Fruit fly (Drosophila melanogaster): ENCODE results near the gene Reps.
A peak's percentile ranks its signal among the peaks of the same experiment; 100 is the strongest.

The Reps gene

DNA sequence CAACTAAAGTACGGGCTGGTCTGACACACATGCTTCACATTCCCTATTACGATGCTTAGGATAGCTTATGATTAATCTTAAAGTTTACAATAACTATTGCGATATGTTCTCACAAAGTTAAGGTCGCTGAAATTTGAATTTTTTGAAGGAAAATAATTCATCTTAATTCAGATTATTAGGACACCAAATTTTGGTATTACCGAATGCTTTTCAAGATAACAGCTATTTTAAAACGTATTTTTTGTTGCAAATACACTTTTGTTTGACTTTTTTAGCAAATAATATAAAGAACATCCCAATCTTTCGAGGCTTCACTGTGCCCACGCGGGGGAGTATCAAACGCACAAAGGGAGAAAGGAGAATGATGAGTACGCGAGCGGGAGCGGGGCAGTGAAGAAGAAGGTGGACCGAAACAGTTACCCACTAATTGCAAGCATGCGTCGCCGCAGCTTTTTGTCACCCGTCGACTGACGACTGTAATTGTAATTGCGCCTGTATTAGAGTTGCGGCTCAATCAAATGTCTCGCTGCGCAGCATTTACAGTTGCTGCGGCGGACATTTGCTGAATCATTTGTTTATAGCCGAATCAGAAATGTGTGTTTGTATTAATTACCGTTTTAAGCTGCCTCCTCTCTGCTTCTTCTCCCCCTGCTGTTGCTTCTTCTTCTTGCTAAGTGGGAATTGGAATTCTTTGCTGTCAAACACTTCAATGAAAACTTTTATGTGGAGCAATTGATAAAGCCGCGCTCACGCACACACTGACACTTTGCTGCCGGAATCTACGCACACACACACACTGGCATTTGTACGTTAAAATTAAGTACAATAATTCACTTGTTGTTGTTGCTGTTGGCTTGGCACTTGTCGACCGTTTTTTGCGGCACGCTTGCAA lies 40.3 kb downstream of the Reps start (continued):
- TF ChIP-seq emc (GFP tag; optimal IDR thresholded peaks at IDR 0.05): no peak
- TF ChIP-seq Nf-YA (GFP tag; IDR thresholded peaks at IDR 0.05): no peak
- no peak for TF ChIP-seq CG18262 (tag; optimal IDR thresholded peaks at IDR 0.05)
- TF ChIP-seq Sry-β (GFP tag; optimal IDR thresholded peaks at IDR 0.05): no peak
- TF ChIP-seq slou (GFP tag; optimal IDR thresholded peaks at IDR 0.05): no peak
- TF ChIP-seq lola (GFP tag; optimal IDR thresholded peaks at IDR 0.05): no peak
- no peak for TF ChIP-seq CG7357 (GFP tag; IDR thresholded peaks at IDR 0.05)
- TF ChIP-seq CG1832 (GFP tag; optimal IDR thresholded peaks at IDR 0.05): no peak
- TF ChIP-seq HLH4C (GFP tag; IDR thresholded peaks at IDR 0.05; ENCODE audit: partially characterized antibody): no peak
- TF ChIP-seq CG31224 (GFP tag; IDR thresholded peaks at IDR 0.05): no peak
- no peak for TF ChIP-seq fu2 (GFP tag; optimal IDR thresholded peaks at IDR 0.05)
- TF ChIP-seq Adf1 (GFP tag; IDR thresholded peaks at IDR 0.05): no peak
- no peak for TF ChIP-seq CG12769 (tag; optimal IDR thresholded peaks at IDR 0.05)
- no peak for TF ChIP-seq gsb-n (tag; optimal IDR thresholded peaks at IDR 0.05)
- TF ChIP-seq jing (GFP tag; optimal IDR thresholded peaks at IDR 0.05): no peak
- no peak for TF ChIP-seq CG9932 (GFP tag; IDR thresholded peaks at IDR 0.05)
- TF ChIP-seq Xrp1 (GFP tag; IDR thresholded peaks at IDR 0.05): no peak
- TF ChIP-seq twi (tag; optimal IDR thresholded peaks at IDR 0.05): no peak
- TF ChIP-seq sqz (GFP tag; optimal IDR thresholded peaks at IDR 0.05): no peak
- TF ChIP-seq unc-4 (GFP tag; IDR thresholded peaks at IDR 0.05; ENCODE audit: partially characterized antibody): no peak
- no peak for TF ChIP-seq CG14860 (GFP tag; IDR thresholded peaks at IDR 0.05; ENCODE audit: partially characterized antibody)
- peak; percentile 33 for TF ChIP-seq mam (GFP tag; optimal IDR thresholded peaks at IDR 0.05)
- peak; percentile 31 for TF ChIP-seq CG16815 (GFP tag; optimal IDR thresholded peaks at IDR 0.05)
- TF ChIP-seq sima (GFP tag; optimal IDR thresholded peaks at IDR 0.05): no peak
- no peak for TF ChIP-seq CG6854 (GFP tag; optimal IDR thresholded peaks at IDR 0.05)
- TF ChIP-seq chm (GFP tag; IDR thresholded peaks at IDR 0.05): no peak
- no peak for TF ChIP-seq Sin3A (optimal IDR thresholded peaks at IDR 0.05)
- TF ChIP-seq az2 (GFP tag; optimal IDR thresholded peaks at IDR 0.05): peak; percentile 4
- TF ChIP-seq Dip2 (GFP tag; IDR thresholded peaks at IDR 0.05): no peak
- TF ChIP-seq HLH3B (GFP tag; IDR thresholded peaks at IDR 0.05): no peak
- TF ChIP-seq Xbp1 (GFP tag; optimal IDR thresholded peaks at IDR 0.05): peak; percentile 38
- TF ChIP-seq CG11560 (tag; IDR thresholded peaks at IDR 0.05): no peak
- no peak for TF ChIP-seq hkb (optimal IDR thresholded peaks at IDR 0.05)
- TF ChIP-seq hkb (GFP tag; IDR thresholded peaks at IDR 0.05): no peak
- TF ChIP-seq toy (GFP tag; IDR thresholded peaks at IDR 0.05): no peak
- TF ChIP-seq Opbp (GFP tag; IDR thresholded peaks at IDR 0.05; ENCODE audit: partially characterized antibody): no peak
- no peak for TF ChIP-seq Nf-YC (tag; optimal IDR thresholded peaks at IDR 0.05)
- TF ChIP-seq salm (tag; optimal IDR thresholded peaks at IDR 0.05): no peak
- no peak for TF ChIP-seq cwo (GFP tag; optimal IDR thresholded peaks at IDR 0.05)
- no peak for TF ChIP-seq CG3726 (GFP tag; IDR thresholded peaks at IDR 0.05)
- TF ChIP-seq CG9817 (tag; optimal IDR thresholded peaks at IDR 0.05): peak; percentile 15
- no peak for TF ChIP-seq mld (GFP tag; IDR thresholded peaks at IDR 0.05; ENCODE audit: partially characterized antibody)
- no peak for TF ChIP-seq H2.0 (GFP tag; IDR thresholded peaks at IDR 0.05)
- TF ChIP-seq CG2678 (tag; optimal IDR thresholded peaks at IDR 0.05): peak; percentile 41
- TF ChIP-seq Ada2b (GFP tag; IDR thresholded peaks at IDR 0.05): no peak
- TF ChIP-seq pita (GFP tag; optimal IDR thresholded peaks at IDR 0.05): no peak
- TF ChIP-seq CkIIα-i1 (GFP tag; IDR thresholded peaks at IDR 0.05): no peak
- TF ChIP-seq CG10267 (tag; optimal IDR thresholded peaks at IDR 0.05): no peak
- TF ChIP-seq abd-A (tag; optimal IDR thresholded peaks at IDR 0.05): no peak
- no peak for TF ChIP-seq tx (GFP tag; optimal IDR thresholded peaks at IDR 0.05)

Data from whole organism, embryonic.